Worm (Caenorhabditis elegans) whole organism, L4/young adult: ENCODE data around the gene K06H6.5.

ENCODE experiments used
- W03F9.2 ChIP-seq: fragments of 150-350 bp; optimal IDR thresholded peaks from 2 replicates; lab custom pipeline; 2014; ENCODE audit warnings: missing biosample characterization, missing genetic modification characterization
- dao-5 ChIP-seq: sonication (generic microtip); optimal IDR thresholded peaks from 2 replicates; lab custom pipeline; 2016; ENCODE audit warnings: missing genotype, missing genetic modification characterization, moderate library complexity, missing compliant biosample characterization
- him-1 ChIP-seq: sonication (generic microtip); optimal IDR thresholded peaks from 2 replicates; lab custom pipeline; 2016; ENCODE audit warnings: missing genotype, missing genetic modification reagents, missing genetic modification characterization, missing compliant biosample characterization

DNA sequence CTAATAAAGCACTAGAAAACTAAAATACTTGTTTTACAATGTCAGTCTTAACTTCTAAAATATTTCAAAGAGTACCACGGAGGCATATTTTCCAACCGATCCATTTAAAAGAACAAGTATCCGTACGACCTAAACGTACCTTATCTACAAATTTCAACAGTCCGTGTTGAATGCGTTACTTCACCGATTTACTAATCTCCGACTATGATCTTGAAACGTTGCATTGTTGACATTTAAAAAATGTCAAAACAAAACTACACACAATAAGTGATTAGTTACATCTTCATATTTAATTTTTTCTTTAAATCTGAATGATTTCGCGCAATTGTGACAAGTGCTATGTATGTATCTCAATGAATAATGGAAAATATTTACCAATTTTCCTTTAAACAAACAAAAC lies 21.7 kb downstream of the K06H6.5 start:
- TF ChIP-seq dao-5, result no peak
- TF ChIP-seq W03F9.2 (tag; lab: Kevin White, UChicago), result no peak
- TF ChIP-seq him-1, result no peak
